Worm (Caenorhabditis elegans) whole organism, late embryonic: ENCODE measurements around the gene srd-32.

Experiments
- C38D4.7 ChIP-seq: fragments of 200-800 bp; sonication (Bioruptor generic); optimal IDR thresholded peaks from 2 replicates; lab custom pipeline; 2018; ENCODE audit warnings: mild to moderate bottlenecking, missing genetic modification characterization, moderate library complexity, missing compliant biosample characterization
- ama-1 ChIP-seq: fragments of 150-350 bp; optimal IDR thresholded peaks from 2 replicates; lab custom pipeline; 2014
- ceh-31 ChIP-seq: sonication (generic microtip); optimal IDR thresholded peaks from 2 replicates; lab custom pipeline; 2016; ENCODE audit warnings: missing genetic modification characterization, missing compliant biosample characterization
- ceh-9 ChIP-seq: sonication (generic microtip); optimal IDR thresholded peaks from 2 replicates; lab custom pipeline; 2016; ENCODE audit warnings: mild to moderate bottlenecking, missing genetic modification characterization, inconsistent platforms, missing compliant biosample characterization
- dmd-4 ChIP-seq: sonication (generic microtip); optimal IDR thresholded peaks from 2 replicates; lab custom pipeline; 2016; ENCODE audit warnings: borderline replicate concordance, missing genetic modification characterization, missing compliant biosample characterization
- elt-2 ChIP-seq: sonication (generic microtip); optimal IDR thresholded peaks from 2 replicates; lab custom pipeline; 2016; ENCODE audit warnings: missing genetic modification reagents, missing genetic modification characterization, missing compliant biosample characterization
- fax-1 ChIP-seq: sonication (generic microtip); optimal IDR thresholded peaks from 2 replicates; lab custom pipeline; 2016; ENCODE audit warnings: missing genotype, missing genetic modification characterization, missing compliant biosample characterization
- fkh-10 ChIP-seq: fragments of 150-350 bp; optimal IDR thresholded peaks from 2 replicates; lab custom pipeline; 2014; ENCODE audit warnings: missing biosample characterization, missing genetic modification reagents, missing genetic modification characterization
- lin-11 ChIP-seq: fragments of 200-800 bp; sonication (Bioruptor generic); optimal IDR thresholded peaks from 2 replicates; lab custom pipeline; 2018; ENCODE audit warnings: mild to moderate bottlenecking, missing genetic modification characterization, missing compliant biosample characterization
- nhr-11 ChIP-seq: fragments of 150-350 bp; optimal IDR thresholded peaks from 2 replicates; lab custom pipeline; 2014; ENCODE audit warnings: missing biosample characterization, missing genetic modification characterization
- odd-2 ChIP-seq: sonication (generic microtip); optimal IDR thresholded peaks from 2 replicates; lab custom pipeline; 2017; ENCODE audit warnings: antibody characterized with exemption, mild to moderate bottlenecking, missing genetic modification characterization, missing compliant biosample characterization
- pha-2 ChIP-seq: sonication (generic microtip); optimal IDR thresholded peaks from 2 replicates; lab custom pipeline; 2017; ENCODE audit warnings: mild to moderate bottlenecking, missing genetic modification characterization, missing compliant biosample characterization
- rnt-1 ChIP-seq: sonication (generic microtip); optimal IDR thresholded peaks from 2 replicates; lab custom pipeline; 2016; ENCODE audit warnings: missing genetic modification characterization, missing compliant biosample characterization
- unc-86 ChIP-seq: sonication (generic microtip); optimal IDR thresholded peaks from 2 replicates; lab custom pipeline; 2016; ENCODE audit warnings: missing genetic modification characterization, missing compliant biosample characterization

DNA sequence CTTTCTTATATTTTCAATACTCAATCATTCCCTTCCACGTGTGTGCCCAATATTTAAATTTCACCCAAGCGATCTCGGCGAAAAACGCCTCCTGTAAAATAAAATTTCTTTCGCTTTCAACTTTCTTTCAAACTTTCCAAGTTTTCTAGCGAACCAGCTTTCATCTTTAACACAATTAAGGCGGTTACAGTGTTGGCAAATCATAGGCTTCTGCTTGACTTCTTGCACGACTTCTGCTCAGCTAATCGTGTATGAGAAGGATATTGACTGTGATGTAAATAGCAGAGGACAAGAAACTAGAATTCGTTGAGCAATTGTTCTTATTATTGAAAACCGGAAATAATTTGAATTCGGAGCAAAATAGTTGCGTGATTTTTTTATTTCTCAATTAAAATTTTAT, 25.8 kb downstream of the srd-32 start:
- TF ChIP-seq nhr-11 (no peak), fkh-10 (GFP tag; lab: Kevin White, UChicago) (no peak), fax-1 (tag; lab: Kevin White, UChicago) (no peak), pha-2 (tag; lab: Kevin White, UChicago) (no peak), rnt-1 (tag; lab: Kevin White, UChicago) (no peak), unc-86 (no peak), odd-2 (tag; lab: Kevin White, UChicago) (no peak), ceh-31 (tag; lab: Kevin White, UChicago) (no peak), ama-1 (lab: Kevin White, UChicago) (no peak), elt-2 (tag; lab: Kevin White, UChicago) (no peak), ceh-9 (tag; lab: Kevin White, UChicago) (no peak), lin-11 (tag; lab: Kevin White, UChicago) (no peak), C38D4.7 (GFP tag; lab: Kevin White, UChicago) (no peak), dmd-4 (tag; lab: Kevin White, UChicago) (no peak)
